Worm (Caenorhabditis elegans) whole organism, L4 larva: ENCODE data around the gene lec-5.

ENCODE experiments used
- F10B5.3 ChIP-seq: sonication (generic microtip); optimal IDR thresholded peaks from 2 replicates; lab custom pipeline; 2016; ENCODE audit warnings: mild to moderate bottlenecking, missing genetic modification characterization, missing compliant biosample characterization
- F44E2.7 ChIP-seq: fragments of 200-800 bp; sonication (Bioruptor generic); IDR thresholded peaks from 2 replicates; pipeline ENCODE4 v2.1.2; 2022; ENCODE audit warnings: missing genetic modification characterization, missing compliant biosample characterization
- F49E8.2 ChIP-seq: sonication (generic microtip); optimal IDR thresholded peaks from 2 replicates; lab custom pipeline; 2016; ENCODE audit warnings: missing compliant biosample characterization, mild to moderate bottlenecking, missing genetic modification characterization, borderline replicate concordance
- R02D3.7 ChIP-seq: fragments of 150-350 bp; sonication (generic microtip); optimal IDR thresholded peaks from 3 replicates; lab custom pipeline; 2014; ENCODE audit warnings: missing biosample characterization, missing genetic modification characterization
- Y48G9A.11 ChIP-seq: fragments of 200-800 bp; sonication (Bioruptor generic); IDR thresholded peaks from 2 replicates; pipeline ENCODE4 v1.3.6; 2022; ENCODE audit warnings: missing genetic modification reagents, missing genetic modification characterization, missing compliant biosample characterization
- Y75B8A.6 ChIP-seq: fragments of 200-800 bp; sonication (Bioruptor generic); IDR thresholded peaks from 2 replicates; pipeline ENCODE4 v1.3.6; 2022; ENCODE audit warnings: missing genetic modification reagents, missing genetic modification characterization, missing compliant biosample characterization
- ZK337.2 ChIP-seq: fragments of 200-800 bp; sonication (Bioruptor generic); IDR thresholded peaks from 2 replicates; pipeline ENCODE4 v1.3.6; 2022; ENCODE audit warnings: missing genetic modification reagents, missing genetic modification characterization, missing compliant biosample characterization
- arid-1 ChIP-seq: fragments of 200-800 bp; sonication (Bioruptor generic); conservative IDR thresholded peaks from 2 replicates; pipeline ENCODE4 v1.3.6; 2022; ENCODE audit warnings: missing genetic modification reagents, missing genetic modification characterization, missing compliant biosample characterization
- attf-4 ChIP-seq: sonication (generic microtip); optimal IDR thresholded peaks from 3 replicates; lab custom pipeline; 2017; ENCODE audit warnings: missing biosample characterization, missing genetic modification characterization
- ceh-62 ChIP-seq: sonication (generic microtip); optimal IDR thresholded peaks from 2 replicates; lab custom pipeline; 2017; ENCODE audit warnings: missing biosample characterization, missing genetic modification characterization
- daf-19 ChIP-seq: fragments of 200-800 bp; sonication (Bioruptor generic); conservative IDR thresholded peaks from 2 replicates; pipeline ENCODE4 v1.3.6; 2022; ENCODE audit warnings: missing genetic modification characterization, missing compliant biosample characterization
- dmd-6 ChIP-seq: fragments of 200-800 bp; sonication (Bioruptor generic); IDR thresholded peaks from 2 replicates; pipeline ENCODE4 v1.3.6; 2022; ENCODE audit warnings: missing genetic modification reagents, missing genetic modification characterization, missing compliant biosample characterization
- duxl-1 ChIP-seq: sonication (generic microtip); optimal IDR thresholded peaks from 2 replicates; lab custom pipeline; 2016; ENCODE audit warnings: mild to moderate bottlenecking, missing genetic modification characterization, moderate library complexity, missing compliant biosample characterization; ENCODE audit not compliant: poor library complexity
- dve-1 ChIP-seq: sonication (generic microtip); optimal IDR thresholded peaks from 2 replicates; lab custom pipeline; 2017; ENCODE audit warnings: antibody characterized with exemption, mild to moderate bottlenecking, missing genetic modification characterization, missing compliant biosample characterization; ENCODE audit not compliant: insufficient read depth
- gei-8 ChIP-seq: fragments of 200-800 bp; sonication (Bioruptor generic); optimal IDR thresholded peaks from 2 replicates; lab custom pipeline; 2018; ENCODE audit warnings: mild to moderate bottlenecking, missing genetic modification characterization, missing compliant biosample characterization
- hif-1 ChIP-seq, 2 experiments: sonication (generic microtip); optimal IDR thresholded peaks; 2 replicates each; lab custom pipeline; 2016 to 2017; ENCODE audit warnings: missing compliant biosample characterization in 2 of 2, missing genetic modification characterization in 2 of 2, missing genetic modification reagents in 2 of 2, missing genotype in 2 of 2, mild to moderate bottlenecking in 1 of 2
- hlh-30 ChIP-seq: sonication (generic microtip); optimal IDR thresholded peaks from 2 replicates; lab custom pipeline; 2017; ENCODE audit warnings: antibody characterized with exemption, mild to moderate bottlenecking, missing genetic modification characterization, missing compliant biosample characterization; ENCODE audit not compliant: insufficient read depth
- jun-1 ChIP-seq: fragments of 150-350 bp; optimal IDR thresholded peaks from 2 replicates; lab custom pipeline; 2014; ENCODE audit warnings: missing biosample characterization, missing genetic modification reagents, missing genetic modification characterization
- lin-13 ChIP-seq: fragments of 150-350 bp; optimal IDR thresholded peaks from 2 replicates; lab custom pipeline; 2014; ENCODE audit warnings: missing biosample characterization, missing genetic modification reagents, missing genetic modification characterization
- lin-15B ChIP-seq: fragments of 150-350 bp; sonication (generic microtip); optimal IDR thresholded peaks from 3 replicates; lab custom pipeline; 2014; ENCODE audit warnings: missing biosample characterization, missing genetic modification characterization
- lin-29 ChIP-seq: fragments of 200-800 bp; sonication (Bioruptor generic); IDR thresholded peaks from 2 replicates; pipeline ENCODE4 v1.3.6; 2022; ENCODE audit warnings: missing genetic modification reagents, missing genetic modification characterization, missing compliant biosample characterization
- madf-9 ChIP-seq: fragments of 200-800 bp; sonication (Bioruptor generic); conservative IDR thresholded peaks from 2 replicates; pipeline ENCODE4 v1.3.6; 2022; ENCODE audit warnings: missing genetic modification reagents, missing genetic modification characterization, missing compliant biosample characterization
- mep-1 ChIP-seq: fragments of 150-350 bp; sonication (generic microtip); optimal IDR thresholded peaks from 3 replicates; lab custom pipeline; 2014; ENCODE audit warnings: missing biosample characterization, missing genetic modification characterization
- mxl-2 ChIP-seq: fragments of 200-800 bp; sonication (Bioruptor generic); conservative IDR thresholded peaks from 2 replicates; pipeline ENCODE4 v1.3.6; 2022; ENCODE audit warnings: missing genetic modification reagents, missing genetic modification characterization, missing compliant biosample characterization
- mxl-3 ChIP-seq: fragments of 200-800 bp; sonication (Bioruptor generic); optimal IDR thresholded peaks from 2 replicates; lab custom pipeline; 2018; ENCODE audit warnings: mild to moderate bottlenecking, missing genetic modification characterization, missing compliant biosample characterization
- nhr-10 ChIP-seq: fragments of 150-350 bp; optimal IDR thresholded peaks from 2 replicates; lab custom pipeline; 2014; ENCODE audit warnings: missing biosample characterization, missing genetic modification characterization
- nhr-102 ChIP-seq: sonication (generic microtip); optimal IDR thresholded peaks from 2 replicates; lab custom pipeline; 2016; ENCODE audit warnings: mild to moderate bottlenecking, missing genetic modification characterization, moderate library complexity, missing compliant biosample characterization
- nhr-111 ChIP-seq: fragments of 200-800 bp; sonication (Bioruptor generic); optimal IDR thresholded peaks from 2 replicates; lab custom pipeline; 2018; ENCODE audit warnings: mild to moderate bottlenecking, missing genetic modification characterization, missing compliant biosample characterization
- nhr-237 ChIP-seq: sonication (generic microtip); optimal IDR thresholded peaks from 2 replicates; lab custom pipeline; 2017; ENCODE audit warnings: missing biosample characterization, missing genetic modification characterization
- nhr-25 ChIP-seq: sonication (generic microtip); optimal IDR thresholded peaks from 2 replicates; lab custom pipeline; 2017; ENCODE audit warnings: missing genetic modification characterization, mild to moderate bottlenecking, missing compliant biosample characterization, antibody characterized with exemption, moderate library complexity, borderline replicate concordance; ENCODE audit not compliant: insufficient read depth
- nhr-41 ChIP-seq: fragments of 200-800 bp; sonication (Bioruptor generic); IDR thresholded peaks from 2 replicates; pipeline ENCODE4 v1.3.6; 2022; ENCODE audit warnings: missing genetic modification reagents, missing genetic modification characterization, missing compliant biosample characterization
- nhr-42 ChIP-seq: fragments of 200-800 bp; sonication (Bioruptor generic); IDR thresholded peaks from 2 replicates; pipeline ENCODE4 v1.3.6; 2022; ENCODE audit warnings: missing genetic modification characterization, missing compliant biosample characterization
- pha-4 ChIP-seq, 2 experiments: fragments of 150-350 bp in 1 of 2; fragments of 200-800 bp in 1 of 2; sonication (Bioruptor generic) in 1 of 2; IDR thresholded peaks in 1 of 2; optimal IDR thresholded peaks in 1 of 2; 2 replicates each; pipeline versions ENCODE4 v1.3.6 to Lab custom; 2014 to 2022; ENCODE audit warnings: missing genetic modification characterization in 2 of 2, missing genetic modification reagents in 2 of 2, missing biosample characterization in 1 of 2, missing compliant biosample characterization in 1 of 2
- php-3 ChIP-seq: fragments of 200-800 bp; sonication (Bioruptor generic); IDR thresholded peaks from 2 replicates; pipeline ENCODE4 v1.3.6; 2022; ENCODE audit warnings: missing genetic modification reagents, missing genetic modification characterization, missing compliant biosample characterization
- rbr-2 ChIP-seq: sonication (generic microtip); optimal IDR thresholded peaks from 2 replicates; lab custom pipeline; 2016; ENCODE audit warnings: missing genotype, missing genetic modification characterization, missing compliant biosample characterization
- saeg-2 ChIP-seq: fragments of 200-800 bp; sonication (Bioruptor generic); IDR thresholded peaks from 2 replicates; pipeline ENCODE4 v1.3.6; 2022; ENCODE audit warnings: missing genetic modification reagents, missing genetic modification characterization, missing compliant biosample characterization
- skn-1 ChIP-seq: fragments of 150-350 bp; optimal IDR thresholded peaks from 2 replicates; lab custom pipeline; 2014; ENCODE audit warnings: missing biosample characterization, missing genetic modification characterization
- snpc-1.2 ChIP-seq: fragments of 200-800 bp; sonication (Bioruptor generic); IDR thresholded peaks from 2 replicates; pipeline ENCODE4 v1.3.6; 2022; ENCODE audit warnings: missing genetic modification reagents, missing genetic modification characterization, missing compliant biosample characterization
- snpc-4 ChIP-seq: fragments of 150-350 bp; optimal IDR thresholded peaks from 2 replicates; lab custom pipeline; 2014; ENCODE audit warnings: missing biosample characterization, missing genetic modification characterization
- spr-1 ChIP-seq: sonication (generic microtip); optimal IDR thresholded peaks from 2 replicates; lab custom pipeline; 2016; ENCODE audit warnings: mild to moderate bottlenecking, missing genetic modification characterization, missing compliant biosample characterization
- spr-3 ChIP-seq: fragments of 200-800 bp; sonication (Bioruptor generic); optimal IDR thresholded peaks from 2 replicates; lab custom pipeline; 2018; ENCODE audit warnings: mild to moderate bottlenecking, missing genetic modification characterization, missing compliant biosample characterization
- tag-97 ChIP-seq: fragments of 200-800 bp; sonication (Bioruptor generic); IDR thresholded peaks from 2 replicates; pipeline ENCODE4 v1.3.6; 2022; ENCODE audit warnings: missing genetic modification characterization, missing compliant biosample characterization
- unc-62 ChIP-seq, 3 experiments: fragments of 150-350 bp in 1 of 3; sonication (generic microtip); optimal IDR thresholded peaks in 2 of 3; peaks in 1 of 3; 1 replicate in 1 of 3; 2 replicates in 2 of 3; lab custom pipeline; 2014 to 2017; ENCODE audit warnings: missing biosample characterization in 3 of 3, missing genetic modification characterization in 3 of 3, missing genetic modification reagents in 3 of 3, missing genotype in 1 of 3
- zag-1 ChIP-seq: fragments of 150-350 bp; optimal IDR thresholded peaks from 2 replicates; lab custom pipeline; 2014; ENCODE audit warnings: missing biosample characterization, missing genetic modification characterization
- zfp-3 ChIP-seq: fragments of 200-800 bp; sonication (Bioruptor generic); conservative IDR thresholded peaks from 2 replicates; pipeline ENCODE4 v1.3.6; 2022; ENCODE audit warnings: missing genetic modification reagents, missing genetic modification characterization, missing compliant biosample characterization
- zip-11 ChIP-seq: fragments of 200-800 bp; sonication (Bioruptor generic); IDR thresholded peaks from 2 replicates; pipeline ENCODE4 v1.3.6; 2022; ENCODE audit warnings: missing genetic modification characterization, missing compliant biosample characterization
- zip-2 ChIP-seq: fragments of 150-350 bp; optimal IDR thresholded peaks from 2 replicates; lab custom pipeline; 2014; ENCODE audit warnings: missing biosample characterization, missing genetic modification characterization
- ztf-11 ChIP-seq: fragments of 150-350 bp; optimal IDR thresholded peaks from 2 replicates; lab custom pipeline; 2014; ENCODE audit warnings: missing biosample characterization, missing genetic modification characterization
- ztf-7 ChIP-seq: fragments of 150-350 bp; optimal IDR thresholded peaks from 2 replicates; lab custom pipeline; 2014; ENCODE audit warnings: missing biosample characterization, missing genetic modification characterization

lec-5 gene

ce11 chrII:5844694-5845129 is 3.8 kb upstream of the lec-5 start (continued):
- TF ChIP-seq daf-19 (GFP tag; lab: Robert Waterston, UW): peak; percentile 99
- TF ChIP-seq ztf-7 (tag; lab: Kevin White, UChicago): peak; percentile 91
- TF ChIP-seq zfp-3: peak; percentile 96
- peak; percentile 78 for TF ChIP-seq F44E2.7 (GFP tag; lab: Robert Waterston, UW)
- peak; percentile 88 to 94 for TF ChIP-seq hif-1 (tag; optimal IDR thresholded peaks at IDR 0.05; lab: Kevin White, UChicago)
- peak; percentile 98 for TF ChIP-seq snpc-4
- TF ChIP-seq F49E8.2: peak; percentile 97
- TF ChIP-seq saeg-2 (GFP tag; lab: Robert Waterston, UW): peak; percentile 99
- peak; percentile 88 for TF ChIP-seq Y48G9A.11 (GFP tag; lab: Robert Waterston, UW)
- TF ChIP-seq ZK337.2 (GFP tag; lab: Robert Waterston, UW): peak; percentile 78
- peak; percentile 94 for TF ChIP-seq snpc-1.2 (GFP tag; lab: Robert Waterston, UW)
- peak; percentile 98 for TF ChIP-seq nhr-41 (GFP tag; lab: Robert Waterston, UW)
- peak; percentile 94 for TF ChIP-seq gei-8 (GFP tag; lab: Kevin White, UChicago)
- TF ChIP-seq spr-1: peak; percentile 97
- TF ChIP-seq jun-1 (tag; lab: Kevin White, UChicago): peak; percentile 98
- peak; percentile 47 for TF ChIP-seq ztf-11 (tag; lab: Kevin White, UChicago)
- peak; percentile 70 for TF ChIP-seq nhr-237 (tag; lab: Kevin White, UChicago)
- peak; percentile 98 for TF ChIP-seq nhr-102
- TF ChIP-seq spr-3 (GFP tag; lab: Kevin White, UChicago): peak; percentile 97
- peak; percentile 78 for TF ChIP-seq Y75B8A.6 (GFP tag; lab: Robert Waterston, UW)
- TF ChIP-seq nhr-25 (tag; lab: Kevin White, UChicago): peak; percentile 96
- peak; percentile 86 for TF ChIP-seq mxl-2 (GFP tag; lab: Robert Waterston, UW)
- TF ChIP-seq zag-1 (tag; lab: Kevin White, UChicago): peak; percentile 97
- 0 out of 2 replicates have a peak, but pooled peaks have one; percentile 52 for TF ChIP-seq zip-11 (GFP tag; lab: Robert Waterston, UW)
- TF ChIP-seq attf-4 (tag; lab: Kevin White, UChicago): peak; percentile 48
- TF ChIP-seq nhr-111 (GFP tag; lab: Kevin White, UChicago): peak; percentile 89
- TF ChIP-seq pha-4 (GFP tag; IDR thresholded peaks at IDR 0.05; lab: Robert Waterston, UW): peak; percentile 99
- peak; percentile 27 for TF ChIP-seq pha-4 (tag; optimal IDR thresholded peaks at IDR 0.05; lab: Kevin White, UChicago)
- TF ChIP-seq nhr-42 (GFP tag; lab: Robert Waterston, UW): peak; percentile 97
- TF ChIP-seq lin-15B (tag; lab: Kevin White, UChicago): peak; percentile 63
- peak; percentile 55 for TF ChIP-seq skn-1
- TF ChIP-seq zip-2 (tag; lab: Kevin White, UChicago): peak; percentile 91
- TF ChIP-seq madf-9 (GFP tag; lab: Robert Waterston, UW): peak; percentile 98
- TF ChIP-seq hlh-30 (tag; lab: Kevin White, UChicago): peak; percentile 96
- TF ChIP-seq arid-1: peak; percentile 96
- TF ChIP-seq php-3: peak; percentile 92
- peak; percentile 95 for TF ChIP-seq F10B5.3 (tag; lab: Kevin White, UChicago)
- peak; percentile 99 for TF ChIP-seq dmd-6 (GFP tag; lab: Robert Waterston, UW)
- TF ChIP-seq rbr-2 (tag; lab: Kevin White, UChicago): peak; percentile 99
- TF ChIP-seq mep-1 (tag; lab: Kevin White, UChicago): peak; percentile 99
- no peak for TF ChIP-seq tag-97 (GFP tag; lab: Robert Waterston, UW)
- TF ChIP-seq unc-62 (GFP tag; optimal IDR thresholded peaks at IDR 0.05 in 1 of 2; lab: Kevin White, UChicago): peak; percentile 85 to 100
- peak; percentile 50 for TF ChIP-seq unc-62 (tag; optimal IDR thresholded peaks at IDR 0.05; lab: Kevin White, UChicago)
- TF ChIP-seq lin-29 (GFP tag; lab: Robert Waterston, UW): peak; percentile 92
- TF ChIP-seq mxl-3: peak; percentile 89
- TF ChIP-seq lin-13 (GFP tag; lab: Kevin White, UChicago): peak; percentile 98
- TF ChIP-seq ceh-62 (tag; lab: Kevin White, UChicago): peak; percentile 44
- peak; percentile 100 for TF ChIP-seq dve-1
- TF ChIP-seq R02D3.7 (tag; lab: Kevin White, UChicago): peak; percentile 58
- TF ChIP-seq nhr-10: peak; percentile 93
- TF ChIP-seq duxl-1 (tag; lab: Kevin White, UChicago): peak; percentile 96
